Worm (Caenorhabditis elegans) whole organism, young adult: ENCODE results near the gene R02F2.9.

ENCODE experiments used
- Y95B8A.8 ChIP-seq: fragments of 200-800 bp; sonication (Bioruptor generic); IDR thresholded peaks from 2 replicates; pipeline ENCODE4 v1.3.6; 2022; ENCODE audit warnings: missing genetic modification reagents, missing genetic modification characterization, missing compliant biosample characterization
- ets-4 ChIP-seq: fragments of 200-800 bp; sonication (Bioruptor generic); optimal IDR thresholded peaks from 2 replicates; lab custom pipeline; 2018; ENCODE audit warnings: mild to moderate bottlenecking, missing genetic modification characterization, missing compliant biosample characterization
- tbp1 ChIP-seq: fragments of 200-800 bp; sonication (Bioruptor generic); optimal IDR thresholded peaks from 2 replicates; lab custom pipeline; 2018; ENCODE audit warnings: mild to moderate bottlenecking, missing genetic modification characterization, missing compliant biosample characterization
- unc-62 ChIP-seq: fragments of 150-350 bp; optimal IDR thresholded peaks from 2 replicates; lab custom pipeline; 2014; ENCODE audit warnings: missing biosample characterization, missing genetic modification reagents, missing genetic modification characterization

DNA sequence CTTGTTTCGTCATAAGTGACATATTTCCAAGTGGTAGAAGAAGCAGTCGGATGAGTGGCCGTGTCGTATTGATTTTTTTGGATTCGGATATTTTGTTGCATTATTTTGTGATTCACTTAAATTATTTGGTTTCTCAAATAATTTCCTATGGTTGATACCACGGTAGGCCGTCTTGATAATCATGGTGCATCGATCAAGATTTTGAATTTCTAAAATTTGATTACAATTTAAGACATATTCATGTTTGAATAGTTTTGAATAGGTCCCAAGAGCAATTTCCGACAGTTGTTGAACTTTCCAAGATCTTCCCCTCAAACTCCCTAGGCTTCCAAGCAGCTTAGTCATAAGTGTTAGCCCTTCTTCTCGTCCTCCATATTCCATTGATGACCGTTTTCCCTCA lies 22.9 kb downstream of the R02F2.9 start, which contains the start of gene D1044.4:
- TF ChIP-seq Y95B8A.8 (no peak), unc-62 (no peak), tbp1 (GFP tag; lab: Kevin White, UChicago) (no peak), ets-4 (GFP tag; lab: Kevin White, UChicago) (no peak)
